Fruit fly (Drosophila melanogaster): Measurements from ENCODE around the gene CG13083.

dm6 chr2L:19492934-19493686 lies 5.8 kb downstream of the CG13083 start, which contains the start of the genes swm and Ctu2:
- peak; percentile 8 for TF ChIP-seq CG31627 (GFP tag; optimal IDR thresholded peaks at IDR 0.05)
- no peak for TF ChIP-seq Blimp-1 (GFP tag; optimal IDR thresholded peaks at IDR 0.05)
- TF ChIP-seq eg (GFP tag; IDR thresholded peaks at IDR 0.05): peak; percentile 40; the same call in 1 of the 3 replicates
- no peak for TF ChIP-seq CG8632 (GFP tag; optimal IDR thresholded peaks at IDR 0.05)
- TF ChIP-seq CG3919 (GFP tag; optimal IDR thresholded peaks at IDR 0.05): no peak
- TF ChIP-seq fd85E (GFP tag; optimal IDR thresholded peaks at IDR 0.05): no peak
- no peak for TF ChIP-seq dsx (GFP tag; optimal IDR thresholded peaks at IDR 0.05; ENCODE audit: poor library complexity, severe bottlenecking)
- TF ChIP-seq pdm3 (GFP tag; optimal IDR thresholded peaks at IDR 0.05): no peak
- TF ChIP-seq esn (GFP tag; optimal IDR thresholded peaks at IDR 0.05): peak; percentile 41
